Fruit fly (Drosophila melanogaster) whole organism, larva: ENCODE measurements around the gene CG31269.

Source experiments
- noc ChIP-seq: fragments of 200-800 bp; sonication (Bioruptor generic); optimal IDR thresholded peaks from 3 replicates; lab custom pipeline; 2019; ENCODE audit warnings: missing biosample characterization, mild to moderate bottlenecking, missing genetic modification characterization, moderate library complexity

Gene CG31269

DNA sequence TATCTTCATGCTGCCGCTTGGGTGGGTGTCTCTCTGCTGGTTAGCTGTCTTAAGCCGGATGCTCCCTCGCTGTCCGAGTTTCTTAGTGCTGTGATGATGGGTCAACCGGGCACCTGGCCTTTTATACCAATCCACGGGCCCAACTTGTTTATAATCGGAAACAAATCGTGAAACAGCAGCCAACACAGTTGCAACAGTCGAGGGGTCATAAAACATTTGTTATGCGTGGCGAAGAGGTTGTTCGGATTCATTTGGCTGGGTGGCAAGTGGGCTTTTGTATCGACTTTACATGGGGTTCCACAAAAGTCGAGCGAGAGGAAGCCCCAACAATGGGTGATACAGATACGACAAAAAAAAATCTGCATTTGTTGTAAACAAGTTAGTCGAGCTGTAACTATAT lies 15.4 kb downstream of the CG31269 start, which contains the start of gene TwdlW:
Gene TwdlW (minus strand): TSS at position 101 of the 400 bp plus-strand sequence.
- TF ChIP-seq noc = no peak

dm6 chr3R:17147647-17148244 lies 20.8 kb downstream of the CG31269 start:
- no peak for TF ChIP-seq noc

- TF ChIP-seq noc = no peak
Measured at dm6 chr3R:17149080-17149746, 22.3 kb downstream of the CG31269 start, which contains the start of the genes m-cup and Det. m-cup (minus strand) TSS chr3R:17149412. Det (plus strand) TSS chr3R:17149667.

DNA sequence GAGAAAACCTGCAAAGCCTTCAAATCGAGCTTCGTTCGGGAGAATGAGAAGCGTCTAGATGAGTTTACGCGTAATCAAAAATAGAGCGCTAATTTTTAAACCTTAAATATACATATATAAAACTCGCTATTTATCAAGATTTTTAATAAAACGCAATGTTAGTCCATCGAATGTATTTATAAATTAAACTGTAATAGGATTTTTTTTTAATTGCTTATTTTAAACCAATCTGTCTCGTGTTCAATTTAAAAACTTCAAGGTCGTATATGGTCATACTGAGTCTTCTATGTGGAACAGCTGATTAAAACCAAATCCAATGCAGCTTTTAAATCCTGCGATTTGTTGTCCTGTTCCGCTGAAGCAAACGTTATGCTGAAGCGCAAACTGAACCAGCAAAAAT lies 23.4 kb downstream of the CG31269 start, which contains the start of gene Smug:
Gene Smug (plus strand): TSS at position 301 of the 400 bp plus-strand sequence.
- TF ChIP-seq noc = no peak

DNA sequence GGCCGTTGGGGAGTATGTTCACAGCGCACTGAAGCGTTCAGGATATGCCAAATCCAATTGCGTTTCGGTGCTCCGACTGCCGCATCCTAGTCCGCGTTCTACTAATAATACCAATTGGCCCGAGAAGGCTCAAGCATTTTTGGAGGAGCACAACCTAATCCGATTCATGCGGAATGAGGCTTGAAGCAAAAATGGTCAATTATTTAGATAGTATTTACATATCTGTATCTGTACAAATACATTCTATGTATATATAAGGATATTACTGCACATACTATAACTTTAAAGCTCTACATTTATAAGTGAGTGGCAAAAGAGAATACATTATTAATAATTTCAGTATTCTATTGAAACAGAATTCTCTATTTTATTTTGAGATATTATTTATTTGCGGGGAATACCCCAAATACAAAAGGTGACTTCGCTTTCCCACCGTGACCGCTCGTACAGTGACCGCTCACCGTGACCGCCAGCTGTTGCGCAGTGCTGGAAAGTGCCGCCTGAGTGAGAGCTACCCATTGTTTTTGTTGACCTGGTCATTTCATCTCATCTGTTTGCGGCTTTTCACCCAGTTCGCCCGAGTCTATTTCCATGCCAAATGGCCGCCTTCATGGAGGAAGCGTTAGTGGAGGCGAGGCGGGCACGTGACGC lies 24.6 kb downstream of the CG31269 start, which contains the start of gene CG5292:
Gene CG5292 (plus strand): TSS at position 486 of the 651 bp plus-strand sequence.
- no peak for TF ChIP-seq noc
